Fruit fly (Drosophila melanogaster): ENCODE data around the gene Ack.

DNA sequence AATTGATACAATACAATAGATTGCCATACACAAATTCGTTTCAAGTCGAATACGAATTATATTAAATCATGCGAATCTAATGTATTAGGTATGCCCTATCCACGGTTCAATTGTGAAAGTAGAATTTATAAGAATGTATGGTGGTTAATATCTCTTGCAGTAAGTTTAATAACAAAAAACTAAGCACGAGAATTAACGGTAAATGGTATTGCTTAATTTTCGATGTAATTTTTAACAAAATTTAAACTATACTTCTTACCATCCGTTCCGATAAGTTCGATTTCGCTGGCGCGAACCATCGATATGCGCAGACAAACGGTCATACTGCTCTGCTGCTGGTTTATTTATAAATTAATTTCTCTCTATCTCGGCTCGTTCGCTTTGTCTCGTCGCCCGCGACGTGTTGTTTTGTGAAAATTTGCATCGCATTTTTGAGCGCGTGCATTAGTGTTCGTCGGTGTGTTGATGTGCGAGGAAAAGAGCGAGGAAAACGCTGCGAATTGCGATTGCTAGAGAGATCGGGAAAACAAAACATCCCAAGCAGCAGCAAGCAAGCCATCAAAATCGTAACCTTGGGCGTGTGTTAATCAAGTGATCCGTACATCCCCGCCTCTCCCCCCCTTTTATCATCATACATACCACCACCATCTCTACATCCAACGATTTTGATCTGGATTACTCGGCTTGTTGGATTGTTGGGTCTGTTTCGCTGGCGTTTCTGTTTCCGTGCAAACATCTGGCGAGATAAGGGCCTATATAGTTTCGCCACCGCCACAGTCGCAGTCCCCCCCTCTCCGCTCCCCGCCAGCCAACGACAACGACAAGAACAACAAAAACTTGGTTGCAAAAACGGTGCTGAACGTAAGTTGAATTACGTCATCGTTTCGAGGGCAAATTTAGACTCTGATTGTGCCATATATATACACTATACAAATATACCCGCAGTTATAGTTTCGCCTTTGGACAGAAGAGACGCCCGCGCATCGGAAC, 4.4 kb upstream of the Ack start, which contains the start of gene Fit1:
- no peak for TF ChIP-seq CTCF (optimal IDR thresholded peaks at IDR 0.05)
- TF ChIP-seq CG8478 (optimal IDR thresholded peaks at IDR 0.05), result no peak

Measured in S2 (cell line).